Worm (Caenorhabditis elegans) whole organism, early embryonic: ENCODE results near the gene pll-1.
A peak's percentile ranks its signal among the peaks of the same experiment; 100 is the strongest.

Experiments
- B0310.2 ChIP-seq: sonication (generic microtip); optimal IDR thresholded peaks from 2 replicates; lab custom pipeline; 2016; ENCODE audit warnings: mild to moderate bottlenecking, missing genetic modification characterization, missing compliant biosample characterization
- F13C5.2 ChIP-seq: sonication (generic microtip); optimal IDR thresholded peaks from 2 replicates; lab custom pipeline; 2017; ENCODE audit warnings: mild to moderate bottlenecking, missing genetic modification characterization, inconsistent platforms, missing compliant biosample characterization
- aly-1 ChIP-seq: sonication (generic microtip); optimal IDR thresholded peaks from 2 replicates; lab custom pipeline; 2016; ENCODE audit warnings: missing genetic modification characterization, missing compliant biosample characterization
- ama-1 ChIP-seq: fragments of 150-350 bp; optimal IDR thresholded peaks from 2 replicates; lab custom pipeline; 2014
- ceh-13 ChIP-seq: fragments of 200-800 bp; sonication (Bioruptor generic); optimal IDR thresholded peaks from 2 replicates; lab custom pipeline; 2018; ENCODE audit warnings: mild to moderate bottlenecking, missing genetic modification characterization, missing compliant biosample characterization
- ceh-36 ChIP-seq: sonication (generic microtip); optimal IDR thresholded peaks from 2 replicates; lab custom pipeline; 2016; ENCODE audit warnings: missing genetic modification characterization, inconsistent platforms, missing compliant biosample characterization
- ets-7 ChIP-seq: sonication (generic microtip); optimal IDR thresholded peaks from 2 replicates; lab custom pipeline; 2016; ENCODE audit warnings: missing genotype, missing genetic modification characterization, missing compliant biosample characterization
- flt-1 ChIP-seq: fragments of 200-800 bp; sonication (Bioruptor generic); IDR thresholded peaks from 2 replicates; pipeline ENCODE4 v1.3.6; 2022; ENCODE audit warnings: missing genetic modification characterization, missing compliant biosample characterization
- hmbx-1 ChIP-seq: sonication (generic microtip); optimal IDR thresholded peaks from 2 replicates; lab custom pipeline; 2016; ENCODE audit warnings: mild to moderate bottlenecking, missing genetic modification characterization, missing compliant biosample characterization
- hmg-4 ChIP-seq: fragments of 200-800 bp; sonication (Bioruptor generic); optimal IDR thresholded peaks from 2 replicates; lab custom pipeline; 2018; ENCODE audit warnings: mild to moderate bottlenecking, missing genetic modification characterization, missing compliant biosample characterization
- hnd-1 ChIP-seq: sonication (generic microtip); optimal IDR thresholded peaks from 2 replicates; lab custom pipeline; 2016; ENCODE audit warnings: missing genetic modification characterization, missing compliant biosample characterization
- pes-1 ChIP-seq: fragments of 200-800 bp; sonication (Bioruptor generic); IDR thresholded peaks from 2 replicates; pipeline ENCODE4 v1.3.6; 2022; ENCODE audit warnings: missing genetic modification reagents, missing genetic modification characterization, missing compliant biosample characterization
- scrt-1 ChIP-seq: fragments of 200-800 bp; sonication (Bioruptor generic); IDR thresholded peaks from 2 replicates; pipeline ENCODE4 v1.3.6; 2022; ENCODE audit warnings: missing genetic modification characterization, missing compliant biosample characterization
- sea-1 ChIP-seq: fragments of 200-800 bp; sonication (Bioruptor generic); conservative IDR thresholded peaks from 2 replicates; pipeline ENCODE4 v1.3.6; 2022; ENCODE audit warnings: missing genetic modification characterization, missing compliant biosample characterization
- tbx-11 ChIP-seq: fragments of 200-800 bp; sonication (Bioruptor generic); IDR thresholded peaks from 2 replicates; pipeline ENCODE4 v1.3.6; 2022; ENCODE audit warnings: missing genetic modification characterization, missing compliant biosample characterization
- tbx-37 ChIP-seq: fragments of 200-800 bp; sonication (Bioruptor generic); conservative IDR thresholded peaks from 2 replicates; pipeline ENCODE4 v1.3.6; 2022; ENCODE audit warnings: missing genetic modification reagents, missing genetic modification characterization, missing compliant biosample characterization
- tra-4 ChIP-seq: sonication (generic microtip); optimal IDR thresholded peaks from 2 replicates; lab custom pipeline; 2017; ENCODE audit warnings: missing genetic modification characterization, missing compliant biosample characterization

Gene pll-1

ce11 chrIII:349511-350165, 16.1 kb upstream of the pll-1 start:
- TF ChIP-seq flt-1 (GFP tag; lab: Robert Waterston, UW) (0 out of 2 replicates have a peak, but pooled peaks have one; percentile 4), tbx-11 (GFP tag; lab: Robert Waterston, UW) (no peak), ceh-13 (GFP tag; lab: Kevin White, UChicago) (peak; percentile 20), hmg-4 (GFP tag; lab: Kevin White, UChicago) (peak; percentile 71), scrt-1 (GFP tag; lab: Robert Waterston, UW) (0 out of 2 replicates have a peak, but pooled peaks have one; percentile 18), pes-1 (GFP tag; lab: Robert Waterston, UW) (no peak), B0310.2 (peak; percentile 30), aly-1 (tag; lab: Kevin White, UChicago) (no peak), hnd-1 (tag; lab: Kevin White, UChicago) (no peak), ama-1 (lab: Kevin White, UChicago) (peak; percentile 39), F13C5.2 (tag; lab: Kevin White, UChicago) (peak; percentile 12)

ce11 chrIII:351860-352456, 13.8 kb upstream of the pll-1 start:
- TF ChIP-seq hmg-4 (GFP tag; lab: Kevin White, UChicago): no peak
- no peak for TF ChIP-seq ama-1 (lab: Kevin White, UChicago)
- no peak for TF ChIP-seq aly-1 (tag; lab: Kevin White, UChicago)
- TF ChIP-seq ets-7 (tag; lab: Kevin White, UChicago): no peak
- no peak for TF ChIP-seq sea-1 (GFP tag; lab: Robert Waterston, UW)
- TF ChIP-seq pes-1 (GFP tag; lab: Robert Waterston, UW): no peak
- no peak for TF ChIP-seq ceh-36
- TF ChIP-seq scrt-1 (GFP tag; lab: Robert Waterston, UW): no peak
- no peak for TF ChIP-seq hmbx-1 (tag; lab: Kevin White, UChicago)
- TF ChIP-seq tra-4 (tag; lab: Kevin White, UChicago): no peak
- no peak for TF ChIP-seq tbx-11 (GFP tag; lab: Robert Waterston, UW)

- no peak for TF ChIP-seq hmg-4 (GFP tag; lab: Kevin White, UChicago)
- TF ChIP-seq sea-1 (GFP tag; lab: Robert Waterston, UW): no peak
- TF ChIP-seq ets-7 (tag; lab: Kevin White, UChicago): no peak
- TF ChIP-seq flt-1 (GFP tag; lab: Robert Waterston, UW): no peak
- no peak for TF ChIP-seq tbx-11 (GFP tag; lab: Robert Waterston, UW)
- TF ChIP-seq ceh-36: no peak
- no peak for TF ChIP-seq F13C5.2 (tag; lab: Kevin White, UChicago)
- no peak for TF ChIP-seq pes-1 (GFP tag; lab: Robert Waterston, UW)
- no peak for TF ChIP-seq B0310.2
- no peak for TF ChIP-seq scrt-1 (GFP tag; lab: Robert Waterston, UW)
- TF ChIP-seq hmbx-1 (tag; lab: Kevin White, UChicago): no peak
These were observed 12.8 kb upstream of the pll-1 start for ce11 chrIII:352992-353391.

- TF ChIP-seq ceh-13 (GFP tag; lab: Kevin White, UChicago) (no peak), pes-1 (GFP tag; lab: Robert Waterston, UW) (0 out of 2 replicates have a peak, but pooled peaks have one; percentile 18), ama-1 (lab: Kevin White, UChicago) (peak; percentile 32), scrt-1 (GFP tag; lab: Robert Waterston, UW) (no peak; the same call in 1 of the 2 replicates), ets-7 (tag; lab: Kevin White, UChicago) (peak; percentile 47), aly-1 (tag; lab: Kevin White, UChicago) (peak; percentile 58), hmg-4 (GFP tag; lab: Kevin White, UChicago) (peak; percentile 69)
These were observed 10.9 kb upstream of the pll-1 start, which contains the start of gene gei-4 for ce11 chrIII:354545-355460. Gene gei-4 (minus strand): TSS chrIII:354800.

- TF ChIP-seq tra-4 (tag; lab: Kevin White, UChicago) (no peak), ama-1 (lab: Kevin White, UChicago) (no peak), hmg-4 (GFP tag; lab: Kevin White, UChicago) (no peak), scrt-1 (GFP tag; lab: Robert Waterston, UW) (no peak), ets-7 (tag; lab: Kevin White, UChicago) (no peak), tbx-37 (GFP tag; lab: Robert Waterston, UW) (no peak), pes-1 (GFP tag; lab: Robert Waterston, UW) (no peak), tbx-11 (GFP tag; lab: Robert Waterston, UW) (no peak), hnd-1 (tag; lab: Kevin White, UChicago) (no peak), flt-1 (GFP tag; lab: Robert Waterston, UW) (no peak), aly-1 (tag; lab: Kevin White, UChicago) (no peak), B0310.2 (no peak), ceh-36 (no peak), F13C5.2 (tag; lab: Kevin White, UChicago) (no peak), hmbx-1 (tag; lab: Kevin White, UChicago) (no peak), sea-1 (GFP tag; lab: Robert Waterston, UW) (no peak)
These were observed 8.5 kb upstream of the pll-1 start for ce11 chrIII:356906-357901.
